Fruit fly (Drosophila melanogaster) whole organism, embryonic: ENCODE data around the gene CG42554.

Experiments used
- Awh ChIP-seq: fragments of 200-800 bp; sonication (Bioruptor generic); IDR thresholded peaks from 2 replicates; pipeline ENCODE4, ENCODE4 v1.3.6; 2022; ENCODE audit warnings: missing biosample characterization, missing genetic modification characterization
- B-H2 ChIP-seq: fragments of 200-800 bp; sonication (Bioruptor generic); optimal IDR thresholded peaks from 2 replicates; lab custom pipeline; 2018; ENCODE audit warnings: missing biosample characterization, mild to moderate bottlenecking, missing genetic modification characterization
- CG11456 ChIP-seq: fragments of 200-800 bp; sonication (Bioruptor generic); IDR thresholded peaks from 3 replicates; pipeline ENCODE4 v1.3.6; 2022; ENCODE audit warnings: missing biosample characterization, missing genetic modification characterization
- CG12219 ChIP-seq: fragments of 200-800 bp; sonication (Bioruptor generic); optimal IDR thresholded peaks from 3 replicates; lab custom pipeline; 2018; ENCODE audit warnings: missing biosample characterization, mild to moderate bottlenecking, missing genetic modification characterization
- CG12942 ChIP-seq: fragments of 200-800 bp; sonication (Bioruptor generic); optimal IDR thresholded peaks from 3 replicates; lab custom pipeline; 2016; ENCODE audit warnings: missing biosample characterization, missing genetic modification characterization
- CG13287 ChIP-seq: fragments of 200-800 bp; sonication (Bioruptor generic); IDR thresholded peaks from 2 replicates; pipeline ENCODE4 v1.3.6; 2022; ENCODE audit warnings: missing biosample characterization, missing genetic modification characterization; ENCODE audit not compliant: partially characterized antibody
- CG15073 ChIP-seq: fragments of 200-800 bp; sonication (Bioruptor generic); optimal IDR thresholded peaks from 2 replicates; lab custom pipeline; 2016; ENCODE audit warnings: missing biosample characterization, missing genetic modification characterization
- CG18764 ChIP-seq: fragments of 200-800 bp; sonication (Bioruptor generic); optimal IDR thresholded peaks from 3 replicates; lab custom pipeline; 2016; ENCODE audit warnings: missing biosample characterization, missing genetic modification characterization
- CG2889 ChIP-seq: fragments of 200-800 bp; sonication (Bioruptor generic); IDR thresholded peaks from 3 replicates; pipeline ENCODE4 v1.3.6; 2022; ENCODE audit warnings: missing biosample characterization, missing genetic modification characterization
- CG3995 ChIP-seq: fragments of 200-800 bp; sonication (Bioruptor generic); optimal IDR thresholded peaks from 3 replicates; lab custom pipeline; 2016; ENCODE audit warnings: missing biosample characterization, missing genetic modification characterization
- CG4854 ChIP-seq: fragments of 200-800 bp; sonication (Bioruptor generic); optimal IDR thresholded peaks from 2 replicates; lab custom pipeline; 2016; ENCODE audit warnings: missing biosample characterization, missing genetic modification characterization, inconsistent platforms
- CG5245 ChIP-seq: fragments of 200-800 bp; sonication (Bioruptor generic); optimal IDR thresholded peaks from 3 replicates; lab custom pipeline; 2016; ENCODE audit warnings: missing biosample characterization, missing genetic modification characterization
- CG6654 ChIP-seq: fragments of 200-800 bp; sonication (Bioruptor generic); optimal IDR thresholded peaks from 2 replicates; lab custom pipeline; 2017; ENCODE audit warnings: missing biosample characterization, mild to moderate bottlenecking, missing genetic modification characterization
- CG6813 ChIP-seq: fragments of 200-800 bp; sonication (Bioruptor generic); optimal IDR thresholded peaks from 2 replicates; lab custom pipeline; 2017; ENCODE audit warnings: missing biosample characterization, missing genetic modification characterization, mild to moderate bottlenecking, moderate library complexity, missing genetic modification reagents
- CG8290 ChIP-seq, 3 experiments: fragments of 200-800 bp; sonication (Bioruptor generic); optimal IDR thresholded peaks; 2 replicates each; lab custom pipeline; 2016 to 2019; ENCODE audit warnings: missing biosample characterization in 3 of 3, missing genetic modification characterization in 3 of 3, mild to moderate bottlenecking in 2 of 3, moderate library complexity in 1 of 3
- CG9609 ChIP-seq: fragments of 200-800 bp; sonication (Bioruptor generic); optimal IDR thresholded peaks from 3 replicates; lab custom pipeline; 2016; ENCODE audit warnings: missing biosample characterization, missing genetic modification characterization
- D19B ChIP-seq: fragments of 200-800 bp; sonication (Bioruptor generic); optimal IDR thresholded peaks from 2 replicates; lab custom pipeline; 2017; ENCODE audit warnings: missing biosample characterization, mild to moderate bottlenecking, missing genetic modification characterization
- ERR ChIP-seq: fragments of 200-800 bp; sonication (Bioruptor generic); optimal IDR thresholded peaks from 2 replicates; lab custom pipeline; 2016; ENCODE audit warnings: missing biosample characterization, missing genetic modification characterization
- GATAe ChIP-seq: fragments of 200-800 bp; sonication (Bioruptor generic); conservative IDR thresholded peaks from 2 replicates; pipeline ENCODE4 v1.3.6; 2022; ENCODE audit warnings: missing biosample characterization, missing genetic modification characterization
- HLHmδ ChIP-seq: fragments of 200-800 bp; sonication (Bioruptor generic); optimal IDR thresholded peaks from 2 replicates; lab custom pipeline; 2018; ENCODE audit warnings: missing biosample characterization, mild to moderate bottlenecking, missing genetic modification characterization, moderate library complexity
- Hey ChIP-seq: fragments of 200-800 bp; sonication (Bioruptor generic); optimal IDR thresholded peaks from 3 replicates; lab custom pipeline; 2018; ENCODE audit warnings: missing biosample characterization, mild to moderate bottlenecking, missing genetic modification characterization
- Lim3 ChIP-seq: fragments of 200-800 bp; sonication (Bioruptor generic); IDR thresholded peaks from 2 replicates; pipeline ENCODE4 v1.3.6; 2022; ENCODE audit warnings: missing biosample characterization, missing genetic modification characterization
- MESR4 ChIP-seq: fragments of 200-800 bp; sonication (Bioruptor generic); optimal IDR thresholded peaks from 2 replicates; lab custom pipeline; 2018; ENCODE audit warnings: missing biosample characterization, mild to moderate bottlenecking, missing genetic modification characterization, moderate library complexity
- Myb ChIP-seq: fragments of 200-800 bp; sonication (Bioruptor generic); optimal IDR thresholded peaks from 2 replicates; lab custom pipeline; 2016; ENCODE audit warnings: missing biosample characterization, missing genetic modification characterization
- Opbp ChIP-seq: fragments of 200-800 bp; sonication (Bioruptor generic); IDR thresholded peaks from 3 replicates; pipeline ENCODE4 v1.3.6; 2022; ENCODE audit warnings: missing biosample characterization, missing genetic modification characterization; ENCODE audit not compliant: partially characterized antibody
- Optix ChIP-seq: fragments of 200-800 bp; sonication (Bioruptor generic); IDR thresholded peaks from 3 replicates; pipeline ENCODE4 v1.3.6; 2022; ENCODE audit warnings: missing biosample characterization, missing genetic modification characterization
- Ravus ChIP-seq: fragments of 200-800 bp; sonication (Bioruptor generic); IDR thresholded peaks from 2 replicates; pipeline ENCODE4 v1.3.6; 2022; ENCODE audit warnings: missing biosample characterization, missing genetic modification characterization
- Rx ChIP-seq: fragments of 200-800 bp; sonication (Bioruptor generic); IDR thresholded peaks from 2 replicates; pipeline ENCODE4 v1.3.6; 2022; ENCODE audit warnings: missing biosample characterization, missing genetic modification characterization
- Six4 ChIP-seq: fragments of 200-800 bp; sonication (Bioruptor generic); optimal IDR thresholded peaks from 2 replicates; lab custom pipeline; 2016; ENCODE audit warnings: missing biosample characterization, missing genetic modification characterization
- Sox100B ChIP-seq: fragments of 200-800 bp; sonication (Bioruptor generic); optimal IDR thresholded peaks from 3 replicates; lab custom pipeline; 2018; ENCODE audit warnings: missing biosample characterization, mild to moderate bottlenecking, missing genetic modification characterization
- Ssrp ChIP-seq: fragments of 200-800 bp; sonication (Bioruptor generic); optimal IDR thresholded peaks from 2 replicates; lab custom pipeline; 2018; ENCODE audit warnings: missing biosample characterization, mild to moderate bottlenecking, missing genetic modification characterization, moderate library complexity
- Stat92E ChIP-seq, 3 experiments: fragments of >200 bp in 2 of 3; fragments of 200-800 bp in 1 of 3; sonication (Bioruptor generic) in 1 of 3; optimal IDR thresholded peaks; 2 replicates each; lab custom pipeline; 2017 to 2019; ENCODE audit warnings: missing biosample characterization in 3 of 3, missing genetic modification characterization in 3 of 3, mild to moderate bottlenecking in 1 of 3, moderate library complexity in 1 of 3
- Usf ChIP-seq: fragments of 200-800 bp; sonication (Bioruptor generic); optimal IDR thresholded peaks from 2 replicates; lab custom pipeline; 2017; ENCODE audit warnings: missing genotype, missing biosample characterization, missing genetic modification characterization
- Xrp1 ChIP-seq: fragments of 200-800 bp; sonication (Bioruptor generic); IDR thresholded peaks from 2 replicates; pipeline ENCODE4 v1.3.6; 2022; ENCODE audit warnings: missing biosample characterization, missing genetic modification characterization
- amos ChIP-seq: fragments of 200-800 bp; sonication (Bioruptor generic); IDR thresholded peaks from 2 replicates; pipeline ENCODE4 v1.3.6; 2022; ENCODE audit warnings: missing biosample characterization, missing genetic modification characterization; ENCODE audit not compliant: partially characterized antibody
- az2 ChIP-seq: fragments of 200-800 bp; sonication (Bioruptor generic); optimal IDR thresholded peaks from 3 replicates; lab custom pipeline; 2016; ENCODE audit warnings: missing biosample characterization, missing genetic modification characterization
- danr ChIP-seq: fragments of 200-800 bp; sonication (Bioruptor generic); IDR thresholded peaks from 2 replicates; pipeline ENCODE4 v1.3.6; 2022; ENCODE audit warnings: missing biosample characterization, missing genetic modification characterization
- gcm2 ChIP-seq: fragments of 200-800 bp; sonication (Bioruptor generic); optimal IDR thresholded peaks from 2 replicates; lab custom pipeline; 2016; ENCODE audit warnings: missing biosample characterization, missing genetic modification characterization
- inv ChIP-seq: fragments of 200-800 bp; sonication (Bioruptor generic); IDR thresholded peaks from 2 replicates; pipeline ENCODE4 v1.3.6; 2022; ENCODE audit warnings: missing biosample characterization, missing genetic modification characterization; ENCODE audit not compliant: partially characterized antibody
- jigr1 ChIP-seq: fragments of 200-800 bp; sonication (Bioruptor generic); IDR thresholded peaks from 3 replicates; pipeline ENCODE4 v1.3.6; 2022; ENCODE audit warnings: missing biosample characterization, missing genetic modification characterization
- knrl ChIP-seq: fragments of 200-800 bp; sonication (Bioruptor generic); IDR thresholded peaks from 3 replicates; pipeline ENCODE4 v1.3.6; 2022; ENCODE audit warnings: missing biosample characterization, missing genetic modification characterization; ENCODE audit not compliant: partially characterized antibody
- nerfin-1 ChIP-seq: fragments of 200-800 bp; sonication (Bioruptor generic); optimal IDR thresholded peaks from 3 replicates; lab custom pipeline; 2019; ENCODE audit warnings: missing biosample characterization, mild to moderate bottlenecking, missing genetic modification characterization, moderate library complexity
- pita ChIP-seq: fragments of 200-800 bp; sonication (Bioruptor generic); optimal IDR thresholded peaks from 2 replicates; lab custom pipeline; 2017; ENCODE audit warnings: missing biosample characterization, mild to moderate bottlenecking, missing genetic modification characterization
- rib ChIP-seq: fragments of 200-800 bp; sonication (Bioruptor generic); IDR thresholded peaks from 2 replicates; pipeline ENCODE4 v1.3.6; 2022; ENCODE audit warnings: missing biosample characterization, missing genetic modification characterization
- sens ChIP-seq: fragments of 200-800 bp; sonication (Bioruptor generic); peaks from one replicate; lab custom pipeline; 2016; ENCODE audit warnings: missing biosample characterization, missing genetic modification characterization
- slbo ChIP-seq: fragments of 200-800 bp; sonication (Bioruptor generic); IDR thresholded peaks from 2 replicates; pipeline ENCODE4 v1.3.6; 2022; ENCODE audit warnings: missing biosample characterization, missing genetic modification characterization
- slp2 ChIP-seq: fragments of 200-800 bp; sonication (Bioruptor generic); optimal IDR thresholded peaks from 2 replicates; lab custom pipeline; 2016; ENCODE audit warnings: missing biosample characterization, missing genetic modification characterization
- tap ChIP-seq: fragments of 200-800 bp; optimal IDR thresholded peaks from 3 replicates; lab custom pipeline; 2019; ENCODE audit warnings: missing biosample characterization, mild to moderate bottlenecking, missing genetic modification characterization, moderate library complexity
- twi ChIP-seq: fragments of 200-800 bp; optimal IDR thresholded peaks from 2 replicates; lab custom pipeline; 2019; ENCODE audit warnings: missing biosample characterization, mild to moderate bottlenecking, missing genetic modification characterization, moderate library complexity
- vfl ChIP-seq: fragments of 200-800 bp; sonication (Bioruptor generic); optimal IDR thresholded peaks from 2 replicates; lab custom pipeline; 2016; ENCODE audit warnings: missing biosample characterization, missing genetic modification characterization

The CG42554 gene

DNA sequence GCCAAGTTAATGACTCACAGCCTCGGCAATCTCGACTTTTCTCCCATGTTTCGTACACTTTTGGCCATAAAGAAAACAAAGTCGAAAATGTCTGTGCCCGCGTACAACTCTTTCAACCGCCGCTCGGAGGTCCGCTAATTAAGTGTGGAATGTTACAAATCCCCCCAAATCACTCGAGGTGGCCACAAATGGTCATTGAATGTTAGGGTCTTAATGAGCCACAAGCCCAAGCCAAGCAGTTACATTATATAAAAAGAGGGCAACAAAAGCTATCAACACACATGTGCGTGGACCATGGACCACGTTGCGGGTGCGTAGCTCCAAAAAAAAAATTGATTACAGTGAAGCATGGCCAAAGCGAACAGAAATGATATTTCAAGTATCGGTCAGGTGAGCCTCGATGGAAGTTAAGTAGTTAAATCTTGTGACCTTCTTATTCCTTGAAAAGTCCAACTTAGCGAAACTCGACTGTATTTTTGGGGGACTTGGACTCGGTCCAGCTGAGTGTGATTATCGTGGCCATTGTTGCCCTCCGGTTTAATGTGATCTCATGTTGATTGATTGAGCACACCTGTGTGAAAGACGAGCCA, 16.1 kb upstream of the CG42554 start (continued):
- TF ChIP-seq CG12219 (GFP tag; lab: Kevin White, UChicago) (peak; percentile 91), amos (GFP tag; lab: Robert Waterston, UW) (no peak), CG13287 (GFP tag; lab: Robert Waterston, UW) (no peak; the same call in 1 of the 2 replicates), HLHmδ (no peak), CG4854 (GFP tag; lab: Kevin White, UChicago) (peak; percentile 75), danr (peak; percentile 87), Xrp1 (GFP tag; lab: Robert Waterston, UW) (peak; percentile 93), knrl (GFP tag; lab: Robert Waterston, UW) (no peak), jigr1 (GFP tag; lab: Robert Waterston, UW) (peak; percentile 81), CG8290 (GFP tag; optimal IDR thresholded peaks at IDR 0.05; lab: Kevin White, UChicago) (peak; percentile 41), CG8290 (tag; optimal IDR thresholded peaks at IDR 0.05; lab: Kevin White, UChicago) (peak in 1 of 2 experiments; percentile 97), nerfin-1 (tag; lab: Kevin White, UChicago) (peak; percentile 71), B-H2 (peak; percentile 64), Rx (GFP tag; lab: Robert Waterston, UW) (peak; percentile 92), CG15073 (GFP tag; lab: Kevin White, UChicago) (peak; percentile 20), Ssrp (tag; lab: Kevin White, UChicago) (peak; percentile 83), twi (tag; lab: Kevin White, UChicago) (peak; percentile 57), inv (GFP tag; lab: Robert Waterston, UW) (no peak), CG12942 (peak; percentile 84), Opbp (GFP tag; lab: Robert Waterston, UW) (no peak), Awh (GFP tag; lab: Robert Waterston, UW) (peak; percentile 94), CG11456 (GFP tag; lab: Robert Waterston, UW) (peak; percentile 94), tap (tag; lab: Kevin White, UChicago) (peak; percentile 77), slp2 (GFP tag; lab: Kevin White, UChicago) (peak; percentile 84), Sox100B (peak; percentile 75), az2 (peak; percentile 92), sens (GFP tag; lab: Kevin White, UChicago) (peak; percentile 96), CG6813 (peak; percentile 82), vfl (GFP tag; lab: Kevin White, UChicago) (peak; percentile 80), gcm2 (GFP tag; lab: Kevin White, UChicago) (peak; percentile 89), slbo (GFP tag; lab: Robert Waterston, UW) (peak; percentile 95), D19B (GFP tag; lab: Kevin White, UChicago) (peak; percentile 51), Usf (GFP tag; lab: Kevin White, UChicago) (peak; percentile 60), CG6654 (GFP tag; lab: Kevin White, UChicago) (peak; percentile 48), MESR4 (peak; percentile 9), CG2889 (GFP tag; lab: Robert Waterston, UW) (peak; percentile 88), CG3995 (peak; percentile 48), Optix (peak; percentile 96), CG9609 (GFP tag; lab: Kevin White, UChicago) (peak; percentile 84), ERR (GFP tag; lab: Kevin White, UChicago) (peak; percentile 85), CG18764 (GFP tag; lab: Kevin White, UChicago) (peak; percentile 80), Six4 (peak; percentile 85), GATAe (GFP tag; lab: Robert Waterston, UW) (peak; percentile 66; the same call in 1 of the 2 replicates), pita (GFP tag; lab: Kevin White, UChicago) (no peak), Myb (peak; percentile 69), Ravus (GFP tag; lab: Robert Waterston, UW) (peak; percentile 44), rib (GFP tag; lab: Robert Waterston, UW) (peak; percentile 88), Hey (tag; lab: Kevin White, UChicago) (peak; percentile 49), Lim3 (peak; percentile 86), CG5245 (GFP tag; lab: Kevin White, UChicago) (peak; percentile 88), Stat92E (GFP tag; optimal IDR thresholded peaks at IDR 0.05; lab: Kevin White, UChicago) (no peak)
